Fruit fly (Drosophila melanogaster) S2 (cell line): ENCODE results near the gene CG43219.

Experiments used
- CG8478 ChIP-seq: fragments of >200 bp; optimal IDR thresholded peaks from 2 replicates; lab custom pipeline; 2018
- CTCF ChIP-seq, 2 experiments: fragments of >200 bp; optimal IDR thresholded peaks; 2 replicates each; lab custom pipeline; 2018

dm6 chr3L:21257731-21258130 lies 37.5 kb downstream of the CG43219 start, which contains the start of gene CG43218:
- no peak for TF ChIP-seq CG8478 (lab: Kevin White, UChicago)
- no peak for TF ChIP-seq CTCF (optimal IDR thresholded peaks at IDR 0.05; lab: Kevin White, UChicago)
